Fruit fly (Drosophila melanogaster) whole organism, embryonic: Measurements from ENCODE around the gene Prosbeta6.

ENCODE experiments used
- Adf1 ChIP-seq: fragments of 200-800 bp; sonication (Bioruptor generic); IDR thresholded peaks from 2 replicates; pipeline ENCODE4 v1.3.6; 2022; ENCODE audit warnings: missing biosample characterization, missing genetic modification characterization
- Bgb ChIP-seq: fragments of 200-800 bp; sonication (Bioruptor generic); IDR thresholded peaks from 2 replicates; pipeline ENCODE4 v1.3.6; 2022; ENCODE audit warnings: missing biosample characterization, missing genetic modification characterization; ENCODE audit not compliant: partially characterized antibody
- CG10274 ChIP-seq: fragments of 200-800 bp; sonication (Bioruptor generic); optimal IDR thresholded peaks from 3 replicates; lab custom pipeline; 2017; ENCODE audit warnings: missing biosample characterization, mild to moderate bottlenecking, missing genetic modification characterization
- CG11085 ChIP-seq: fragments of 200-800 bp; sonication (Bioruptor generic); IDR thresholded peaks from 2 replicates; pipeline ENCODE4 v1.3.6; 2022; ENCODE audit warnings: missing biosample characterization, missing genetic modification characterization
- CG11398 ChIP-seq: fragments of 200-800 bp; sonication (Bioruptor generic); optimal IDR thresholded peaks from 2 replicates; lab custom pipeline; 2016; ENCODE audit warnings: missing biosample characterization, missing genetic modification characterization
- CG11504 ChIP-seq: fragments of 200-800 bp; sonication (Bioruptor generic); optimal IDR thresholded peaks from 3 replicates; lab custom pipeline; 2019; ENCODE audit warnings: missing biosample characterization, mild to moderate bottlenecking, missing genetic modification characterization, moderate library complexity
- CG12155 ChIP-seq: fragments of 200-800 bp; sonication (Bioruptor generic); optimal IDR thresholded peaks from 3 replicates; lab custom pipeline; 2016; ENCODE audit warnings: missing biosample characterization, missing genetic modification characterization
- CG14667 ChIP-seq: fragments of 200-800 bp; sonication (Bioruptor generic); IDR thresholded peaks from 2 replicates; pipeline ENCODE4 v1.3.6; 2022; ENCODE audit warnings: missing biosample characterization, missing genetic modification characterization
- CG15696 ChIP-seq: fragments of 200-800 bp; sonication (Bioruptor generic); optimal IDR thresholded peaks from 2 replicates; lab custom pipeline; 2019; ENCODE audit warnings: missing biosample characterization, mild to moderate bottlenecking, missing genetic modification characterization, moderate library complexity
- CG1832 ChIP-seq: fragments of 200-800 bp; sonication (Bioruptor generic); optimal IDR thresholded peaks from 2 replicates; lab custom pipeline; 2017; ENCODE audit warnings: missing biosample characterization, mild to moderate bottlenecking, missing genetic modification characterization, inconsistent platforms
- CG18599 ChIP-seq: fragments of 200-800 bp; sonication (Bioruptor generic); optimal IDR thresholded peaks from 3 replicates; lab custom pipeline; 2017; ENCODE audit warnings: missing biosample characterization, missing genetic modification characterization, mild to moderate bottlenecking, moderate library complexity, missing genetic modification reagents
- CG18619 ChIP-seq: fragments of 200-800 bp; sonication (Bioruptor generic); optimal IDR thresholded peaks from 3 replicates; lab custom pipeline; 2017; ENCODE audit warnings: missing biosample characterization, mild to moderate bottlenecking, missing genetic modification characterization
- CG30020 ChIP-seq: fragments of 200-800 bp; optimal IDR thresholded peaks from 2 replicates; lab custom pipeline; 2019; ENCODE audit warnings: missing biosample characterization, mild to moderate bottlenecking, missing genetic modification characterization, moderate library complexity
- CG32772 ChIP-seq: fragments of 200-800 bp; sonication (Bioruptor generic); IDR thresholded peaks from 2 replicates; pipeline ENCODE4 v1.3.6; 2022; ENCODE audit warnings: missing biosample characterization, missing genetic modification characterization
- CG34224 ChIP-seq: fragments of 200-800 bp; sonication (Bioruptor generic); IDR thresholded peaks from 3 replicates; pipeline ENCODE4 v1.3.6; 2022; ENCODE audit warnings: missing biosample characterization, missing genetic modification characterization; ENCODE audit not compliant: partially characterized antibody
- CG34422 ChIP-seq: fragments of 200-800 bp; sonication (Bioruptor generic); IDR thresholded peaks from 3 replicates; pipeline ENCODE4 v1.3.6; 2022; ENCODE audit warnings: missing biosample characterization, missing genetic modification characterization
- CG4360 ChIP-seq: fragments of 200-800 bp; sonication (Bioruptor generic); IDR thresholded peaks from 2 replicates; pipeline ENCODE4 v1.3.6; 2022; ENCODE audit warnings: missing biosample characterization, missing genetic modification characterization
- CG6683 ChIP-seq: fragments of 200-800 bp; sonication (Bioruptor generic); optimal IDR thresholded peaks from 2 replicates; lab custom pipeline; 2017; ENCODE audit warnings: missing biosample characterization, mild to moderate bottlenecking, missing genetic modification characterization, missing genetic modification reagents
- CG8281 ChIP-seq: fragments of 200-800 bp; sonication (Bioruptor generic); optimal IDR thresholded peaks from 2 replicates; lab custom pipeline; 2018; ENCODE audit warnings: missing biosample characterization, mild to moderate bottlenecking, missing genetic modification characterization, moderate library complexity
- CG8924 ChIP-seq: fragments of 200-800 bp; optimal IDR thresholded peaks from 3 replicates; lab custom pipeline; 2019; ENCODE audit warnings: missing biosample characterization, mild to moderate bottlenecking, missing genetic modification characterization, moderate library complexity
- CG8944 ChIP-seq: fragments of 200-800 bp; sonication (Bioruptor generic); optimal IDR thresholded peaks from 3 replicates; lab custom pipeline; 2016; ENCODE audit warnings: missing biosample characterization, missing genetic modification characterization
- CG9609 ChIP-seq: fragments of 200-800 bp; sonication (Bioruptor generic); optimal IDR thresholded peaks from 3 replicates; lab custom pipeline; 2016; ENCODE audit warnings: missing biosample characterization, missing genetic modification characterization
- Deaf1 ChIP-seq: fragments of 200-800 bp; optimal IDR thresholded peaks from 3 replicates; lab custom pipeline; 2019; ENCODE audit warnings: missing biosample characterization, mild to moderate bottlenecking, missing genetic modification characterization, moderate library complexity
- Dek ChIP-seq: fragments of 200-800 bp; sonication (Bioruptor generic); optimal IDR thresholded peaks from 3 replicates; lab custom pipeline; 2019; ENCODE audit warnings: missing biosample characterization, mild to moderate bottlenecking, missing genetic modification characterization, moderate library complexity
- Dfd ChIP-seq, 2 experiments: fragments of >200 bp; optimal IDR thresholded peaks; 2 replicates each; lab custom pipeline; 2017; ENCODE audit warnings: missing biosample characterization in 2 of 2, missing genetic modification characterization in 2 of 2
- Dref ChIP-seq: fragments of 200-800 bp; sonication (Bioruptor generic); IDR thresholded peaks from 2 replicates; pipeline ENCODE4 v1.3.6; 2022; ENCODE audit warnings: missing biosample characterization, missing genetic modification characterization
- E2f2 ChIP-seq: fragments of 200-800 bp; sonication (Bioruptor generic); IDR thresholded peaks from 2 replicates; pipeline ENCODE4 v1.3.6; 2022; ENCODE audit warnings: missing biosample characterization, missing genetic modification characterization
- Fer3 ChIP-seq: fragments of 200-800 bp; sonication (Bioruptor generic); optimal IDR thresholded peaks from 2 replicates; lab custom pipeline; 2018; ENCODE audit warnings: missing biosample characterization, mild to moderate bottlenecking, missing genetic modification characterization, moderate library complexity
- HLH3B ChIP-seq: fragments of 200-800 bp; sonication (Bioruptor generic); IDR thresholded peaks from 2 replicates; pipeline ENCODE4 v1.3.6; 2022; ENCODE audit warnings: missing biosample characterization, missing genetic modification characterization
- HLH54F ChIP-seq: fragments of 200-800 bp; sonication (Bioruptor generic); optimal IDR thresholded peaks from 3 replicates; lab custom pipeline; 2016; ENCODE audit warnings: missing biosample characterization, missing genetic modification characterization
- Lhr ChIP-seq: fragments of 200-800 bp; sonication (Bioruptor generic); optimal IDR thresholded peaks from 3 replicates; lab custom pipeline; 2017; ENCODE audit warnings: mild to moderate bottlenecking, missing biosample characterization, missing genetic modification reagents, missing genetic modification characterization
- MTF-1 ChIP-seq: fragments of 200-800 bp; sonication (Bioruptor generic); optimal IDR thresholded peaks from 2 replicates; lab custom pipeline; 2018; ENCODE audit warnings: missing biosample characterization, mild to moderate bottlenecking, missing genetic modification characterization, borderline replicate concordance
- Mrtf ChIP-seq: fragments of 200-800 bp; sonication (Bioruptor generic); IDR thresholded peaks from 3 replicates; pipeline ENCODE4 v1.3.6; 2022; ENCODE audit warnings: missing biosample characterization, missing genetic modification characterization
- NC2α ChIP-seq: fragments of 200-800 bp; sonication (Bioruptor generic); optimal IDR thresholded peaks from 2 replicates; lab custom pipeline; 2016; ENCODE audit warnings: missing biosample characterization, missing genetic modification characterization
- Rfx ChIP-seq: fragments of 200-800 bp; sonication (Bioruptor generic); IDR thresholded peaks from 2 replicates; pipeline ENCODE4 v1.3.6; 2022; ENCODE audit warnings: missing biosample characterization, missing genetic modification characterization
- bab2 ChIP-seq: fragments of 200-800 bp; sonication (Bioruptor generic); optimal IDR thresholded peaks from 2 replicates; lab custom pipeline; 2016; ENCODE audit warnings: missing biosample characterization, missing genetic modification characterization
- corto ChIP-seq: fragments of 200-800 bp; sonication (Bioruptor generic); optimal IDR thresholded peaks from 2 replicates; lab custom pipeline; 2016; ENCODE audit warnings: missing biosample characterization, mild to moderate bottlenecking, missing genetic modification characterization, moderate library complexity
- dm ChIP-seq: fragments of 200-800 bp; sonication (Bioruptor generic); optimal IDR thresholded peaks from 3 replicates; lab custom pipeline; 2016; ENCODE audit warnings: missing biosample characterization, missing genetic modification characterization
- dpn ChIP-seq, 2 experiments: fragments of 200-800 bp; sonication (Bioruptor generic); optimal IDR thresholded peaks; 3 replicates each; lab custom pipeline; 2016; ENCODE audit warnings: missing biosample characterization in 2 of 2, missing genetic modification characterization in 2 of 2
- dysf ChIP-seq: fragments of 200-800 bp; sonication (Bioruptor generic); IDR thresholded peaks from 3 replicates; pipeline ENCODE4 v1.3.6; 2022; ENCODE audit warnings: missing biosample characterization, missing genetic modification characterization
- fd64A ChIP-seq: fragments of 200-800 bp; sonication (Bioruptor generic); optimal IDR thresholded peaks from 3 replicates; lab custom pipeline; 2018; ENCODE audit warnings: missing biosample characterization, mild to moderate bottlenecking, missing genetic modification characterization
- ham ChIP-seq: fragments of 200-800 bp; sonication (Bioruptor generic); IDR thresholded peaks from 2 replicates; pipeline ENCODE4 v1.3.6; 2022; ENCODE audit warnings: missing biosample characterization, missing genetic modification characterization
- ind ChIP-seq: fragments of 200-800 bp; sonication (Bioruptor generic); optimal IDR thresholded peaks from 3 replicates; lab custom pipeline; 2016; ENCODE audit warnings: missing biosample characterization, missing genetic modification characterization
- lov ChIP-seq, 2 experiments: fragments of 200-800 bp in 1 of 2; fragments of >200 bp in 1 of 2; sonication (Bioruptor generic) in 1 of 2; IDR thresholded peaks in 1 of 2; optimal IDR thresholded peaks in 1 of 2; 2 replicates in 1 of 2; 3 replicates in 1 of 2; pipeline versions ENCODE4 v1.3.6 to Lab custom; 2017 to 2022; ENCODE audit warnings: missing biosample characterization in 1 of 2, missing genetic modification characterization in 1 of 2
- nom ChIP-seq: fragments of 200-800 bp; sonication (Bioruptor generic); optimal IDR thresholded peaks from 2 replicates; lab custom pipeline; 2017; ENCODE audit warnings: missing biosample characterization, missing genetic modification characterization, mild to moderate bottlenecking, moderate library complexity, missing genetic modification reagents
- pfk ChIP-seq: fragments of 200-800 bp; sonication (Bioruptor generic); optimal IDR thresholded peaks from 2 replicates; lab custom pipeline; 2018; ENCODE audit warnings: missing biosample characterization, mild to moderate bottlenecking, missing genetic modification characterization, moderate library complexity
- phol ChIP-seq: fragments of 200-800 bp; sonication (Bioruptor generic); optimal IDR thresholded peaks from 3 replicates; lab custom pipeline; 2018; ENCODE audit warnings: missing biosample characterization, mild to moderate bottlenecking, missing genetic modification characterization, moderate library complexity
- salm ChIP-seq: fragments of 200-800 bp; sonication (Bioruptor generic); optimal IDR thresholded peaks from 2 replicates; lab custom pipeline; 2018; ENCODE audit warnings: missing biosample characterization, mild to moderate bottlenecking, missing genetic modification characterization
- sens ChIP-seq: fragments of 200-800 bp; sonication (Bioruptor generic); peaks from one replicate; lab custom pipeline; 2016; ENCODE audit warnings: missing biosample characterization, missing genetic modification characterization
- sqz ChIP-seq: fragments of 200-800 bp; sonication (Bioruptor generic); optimal IDR thresholded peaks from 3 replicates; lab custom pipeline; 2018; ENCODE audit warnings: missing biosample characterization, mild to moderate bottlenecking, missing genetic modification characterization

Gene Prosbeta6

dm6 chr3L:16612152-16612551 is 1.9 kb upstream of the Prosbeta6 start, which contains the start of gene CG4101 (continued):
- peak; percentile 84 for TF ChIP-seq CG15696 (tag; lab: Kevin White, UChicago)
- TF ChIP-seq CG32772, result peak; percentile 77
- peak; percentile 77 for TF ChIP-seq Dek (tag; lab: Kevin White, UChicago)
- peak; percentile 57 for TF ChIP-seq HLH3B (GFP tag; lab: Robert Waterston, UW)
- TF ChIP-seq Mrtf (GFP tag; lab: Robert Waterston, UW), result peak; percentile 68
- TF ChIP-seq phol (tag; lab: Kevin White, UChicago), result peak; percentile 85
- peak; percentile 62 for TF ChIP-seq CG9609
- peak; percentile 64 for TF ChIP-seq Dref (GFP tag; lab: Robert Waterston, UW)
- TF ChIP-seq dpn (GFP tag; optimal IDR thresholded peaks at IDR 0.05; lab: Kevin White, UChicago), result peak; percentile 82 to 84
- peak; percentile 50 for TF ChIP-seq CG18619 (GFP tag; lab: Kevin White, UChicago)
- peak; percentile 78 for TF ChIP-seq dysf (GFP tag; lab: Robert Waterston, UW)
- TF ChIP-seq fd64A (GFP tag; lab: Kevin White, UChicago), result no peak
- TF ChIP-seq HLH54F (GFP tag; lab: Kevin White, UChicago), result peak; percentile 79
- peak; percentile 81 for TF ChIP-seq Fer3 (tag; lab: Kevin White, UChicago)
- TF ChIP-seq CG11504 (tag; lab: Kevin White, UChicago), result peak; percentile 80
- TF ChIP-seq CG11085 (GFP tag; lab: Robert Waterston, UW), result peak; percentile 46; the same call in 1 of the 2 replicates
- TF ChIP-seq sqz, result peak; percentile 85
- peak; percentile 47 for TF ChIP-seq CG6683 (GFP tag; lab: Kevin White, UChicago)
- TF ChIP-seq CG8924 (tag; lab: Kevin White, UChicago), result peak; percentile 85
- TF ChIP-seq NC2α (GFP tag; lab: Kevin White, UChicago), result peak; percentile 24
- TF ChIP-seq ind, result peak; percentile 82
- TF ChIP-seq CG8944 (GFP tag; lab: Kevin White, UChicago), result peak; percentile 64
- peak; percentile 62 for TF ChIP-seq CG14667
- TF ChIP-seq CG34422, result peak; percentile 81
- TF ChIP-seq CG11398 (GFP tag; lab: Kevin White, UChicago), result peak; percentile 5
- TF ChIP-seq MTF-1 (GFP tag; lab: Kevin White, UChicago), result no peak
- TF ChIP-seq CG4360 (GFP tag; lab: Robert Waterston, UW), result peak; percentile 50
- TF ChIP-seq CG12155 (GFP tag; lab: Kevin White, UChicago), result peak; percentile 76
- TF ChIP-seq pfk (GFP tag; lab: Kevin White, UChicago), result no peak
- TF ChIP-seq Dfd (GFP tag; optimal IDR thresholded peaks at IDR 0.05; lab: Kevin White, UChicago), result no peak
- peak; percentile 39; the same call in 1 of the 2 replicates for TF ChIP-seq ham (GFP tag; lab: Robert Waterston, UW)
- TF ChIP-seq nom (GFP tag; lab: Kevin White, UChicago), result peak; percentile 50
- TF ChIP-seq Rfx (GFP tag; lab: Robert Waterston, UW), result peak; percentile 83
- peak; percentile 65; the same call in 1 of the 2 replicates for TF ChIP-seq E2f2
- peak; percentile 51; the same call in 1 of the 2 replicates for TF ChIP-seq Bgb (GFP tag; lab: Robert Waterston, UW)
- TF ChIP-seq salm (tag; lab: Kevin White, UChicago), result peak; percentile 5
- no peak for TF ChIP-seq CG1832 (GFP tag; lab: Kevin White, UChicago)
- TF ChIP-seq dm (GFP tag; lab: Kevin White, UChicago), result peak; percentile 27
- TF ChIP-seq CG10274 (GFP tag; lab: Kevin White, UChicago), result no peak
- peak; percentile 80 for TF ChIP-seq CG18599 (GFP tag; lab: Kevin White, UChicago)
- TF ChIP-seq corto, result peak; percentile 50
- peak; percentile 61 for TF ChIP-seq Lhr (GFP tag; lab: Kevin White, UChicago)
- peak; percentile 51 for TF ChIP-seq Adf1 (GFP tag; lab: Robert Waterston, UW)
- peak; percentile 31 for TF ChIP-seq Deaf1 (tag; lab: Kevin White, UChicago)
- TF ChIP-seq CG34224 (GFP tag; lab: Robert Waterston, UW), result peak; percentile 87
- no peak for TF ChIP-seq lov (optimal IDR thresholded peaks at IDR 0.05; lab: Kevin White, UChicago)
- peak; percentile 33; the same call in 1 of the 3 replicates for TF ChIP-seq lov (GFP tag; IDR thresholded peaks at IDR 0.05; lab: Robert Waterston, UW)
- peak; percentile 77 for TF ChIP-seq bab2 (GFP tag; lab: Kevin White, UChicago)
- TF ChIP-seq sens, result peak; percentile 98
- peak; percentile 37 for TF ChIP-seq CG8281 (tag; lab: Kevin White, UChicago)
- TF ChIP-seq CG30020 (tag; lab: Kevin White, UChicago), result peak; percentile 79
